Worm (Caenorhabditis elegans) whole organism, L1 larva: ENCODE data around the gene grd-14.

ENCODE experiments used
- C16A3.4 ChIP-seq: fragments of 150-350 bp; optimal IDR thresholded peaks from 2 replicates; lab custom pipeline; 2014; ENCODE audit warnings: missing biosample characterization, missing genetic modification characterization
- C34B4.2 ChIP-seq: sonication (generic microtip); optimal IDR thresholded peaks from 2 replicates; lab custom pipeline; 2017; ENCODE audit warnings: mild to moderate bottlenecking, missing genetic modification characterization, missing compliant biosample characterization
- Y116A8C.19 ChIP-seq: sonication (generic microtip); optimal IDR thresholded peaks from 2 replicates; lab custom pipeline; 2016; ENCODE audit warnings: missing compliant biosample characterization, missing genetic modification characterization, borderline replicate concordance
- aha-1 ChIP-seq: fragments of 150-350 bp; optimal IDR thresholded peaks from 2 replicates; lab custom pipeline; 2014; ENCODE audit warnings: missing biosample characterization, missing genetic modification characterization
- alr-1 ChIP-seq: fragments of 200-800 bp; sonication (Bioruptor generic); optimal IDR thresholded peaks from 2 replicates; lab custom pipeline; 2018; ENCODE audit warnings: borderline replicate concordance, mild to moderate bottlenecking, missing genetic modification characterization, missing compliant biosample characterization
- ceh-63 ChIP-seq: fragments of 200-800 bp; sonication (Bioruptor generic); optimal IDR thresholded peaks from 2 replicates; lab custom pipeline; 2018; ENCODE audit warnings: mild to moderate bottlenecking, missing genetic modification characterization, missing compliant biosample characterization
- ces-1 ChIP-seq: fragments of 150-350 bp; optimal IDR thresholded peaks from 2 replicates; lab custom pipeline; 2014; ENCODE audit warnings: missing biosample characterization, missing genetic modification reagents, missing genetic modification characterization
- dsc-1 ChIP-seq: sonication (generic microtip); optimal IDR thresholded peaks from 2 replicates; lab custom pipeline; 2016; ENCODE audit warnings: mild to moderate bottlenecking, missing genetic modification characterization, missing compliant biosample characterization
- efl-1 ChIP-seq, 4 experiments: fragments of 150-350 bp; optimal IDR thresholded peaks in 3 of 4; peaks in 1 of 4; 1 replicate in 1 of 4; 2 replicates in 3 of 4; lab custom pipeline; 2014; ENCODE audit warnings: missing biosample characterization in 2 of 4, missing genetic modification characterization in 2 of 4, missing genetic modification reagents in 2 of 4
- egl-13 ChIP-seq: sonication (generic microtip); optimal IDR thresholded peaks from 2 replicates; lab custom pipeline; 2016; ENCODE audit warnings: missing genotype, missing genetic modification reagents, missing genetic modification characterization, missing compliant biosample characterization
- egl-27 ChIP-seq, 2 experiments: fragments of 150-350 bp in 1 of 2; sonication (generic microtip); optimal IDR thresholded peaks; 3 replicates each; lab custom pipeline; 2017 to 2018; ENCODE audit warnings: missing biosample characterization in 2 of 2, missing genetic modification characterization in 2 of 2, missing genetic modification reagents in 2 of 2
- fkh-4 ChIP-seq: sonication (generic microtip); optimal IDR thresholded peaks from 2 replicates; lab custom pipeline; 2016; ENCODE audit warnings: missing compliant biosample characterization, missing genetic modification characterization, borderline replicate concordance
- fos-1 ChIP-seq: fragments of 150-350 bp; optimal IDR thresholded peaks from 2 replicates; lab custom pipeline; 2014; ENCODE audit warnings: missing biosample characterization, missing genetic modification characterization
- hlh-4 ChIP-seq: sonication (generic microtip); optimal IDR thresholded peaks from 2 replicates; lab custom pipeline; 2016; ENCODE audit warnings: mild to moderate bottlenecking, missing genetic modification characterization, missing compliant biosample characterization
- hpl-2 ChIP-seq: fragments of 150-350 bp; optimal IDR thresholded peaks from 2 replicates; lab custom pipeline; 2014; ENCODE audit warnings: missing biosample characterization, missing genetic modification reagents, missing genetic modification characterization
- irx-1 ChIP-seq: sonication (generic microtip); optimal IDR thresholded peaks from 2 replicates; lab custom pipeline; 2016; ENCODE audit warnings: missing genetic modification characterization, missing compliant biosample characterization
- isw-1 ChIP-seq: fragments of 200-800 bp; sonication (Bioruptor generic); IDR thresholded peaks from 2 replicates; pipeline ENCODE4 v1.3.6; 2022; ENCODE audit warnings: missing genetic modification characterization, missing compliant biosample characterization
- jun-1 ChIP-seq: fragments of 150-350 bp; optimal IDR thresholded peaks from 2 replicates; lab custom pipeline; 2014; ENCODE audit warnings: missing biosample characterization, missing genetic modification reagents, missing genetic modification characterization
- lin-13 ChIP-seq: fragments of 150-350 bp; optimal IDR thresholded peaks from 2 replicates; lab custom pipeline; 2014; ENCODE audit warnings: missing biosample characterization, missing genetic modification reagents, missing genetic modification characterization
- lin-14 ChIP-seq: fragments of 200-800 bp; sonication (Bioruptor generic); optimal IDR thresholded peaks from 2 replicates; lab custom pipeline; 2018; ENCODE audit warnings: mild to moderate bottlenecking, missing genetic modification characterization, moderate library complexity, missing compliant biosample characterization
- lin-39 ChIP-seq: fragments of 150-350 bp; optimal IDR thresholded peaks from 2 replicates; lab custom pipeline; 2014; ENCODE audit warnings: missing biosample characterization, missing genetic modification reagents, missing genetic modification characterization
- mab-9 ChIP-seq: fragments of 200-800 bp; sonication (Bioruptor generic); IDR thresholded peaks from 2 replicates; pipeline ENCODE4 v1.3.6; 2022; ENCODE audit warnings: missing genetic modification reagents, missing genetic modification characterization, missing compliant biosample characterization
- mep-1 ChIP-seq: fragments of 150-350 bp; optimal IDR thresholded peaks from 2 replicates; lab custom pipeline; 2014; ENCODE audit warnings: missing biosample characterization, missing genetic modification characterization
- nhr-237 ChIP-seq: fragments of 150-350 bp; optimal IDR thresholded peaks from 2 replicates; lab custom pipeline; 2014; ENCODE audit warnings: missing biosample characterization, missing genetic modification characterization
- nhr-71 ChIP-seq: sonication (generic microtip); optimal IDR thresholded peaks from 2 replicates; lab custom pipeline; 2016; ENCODE audit warnings: mild to moderate bottlenecking, missing genetic modification characterization, moderate library complexity, missing compliant biosample characterization
- nhr-76 ChIP-seq: sonication (generic microtip); optimal IDR thresholded peaks from 2 replicates; lab custom pipeline; 2017; ENCODE audit warnings: missing biosample characterization, missing genetic modification characterization
- nhr-85 ChIP-seq: sonication (generic microtip); peaks from one replicate; lab custom pipeline; 2016; ENCODE audit warnings: missing genetic modification characterization, inconsistent platforms, missing compliant biosample characterization
- nhr-90 ChIP-seq: sonication (generic microtip); optimal IDR thresholded peaks from 2 replicates; lab custom pipeline; 2016; ENCODE audit warnings: mild to moderate bottlenecking, missing genetic modification characterization, missing compliant biosample characterization; ENCODE audit not compliant: poor library complexity
- pag-3 ChIP-seq: sonication (generic microtip); optimal IDR thresholded peaks from 2 replicates; lab custom pipeline; 2017; ENCODE audit warnings: missing genetic modification characterization, mild to moderate bottlenecking, missing compliant biosample characterization, antibody characterized with exemption, borderline replicate concordance; ENCODE audit not compliant: insufficient read depth
- pax-3 ChIP-seq: fragments of 200-800 bp; sonication (Bioruptor generic); optimal IDR thresholded peaks from 2 replicates; lab custom pipeline; 2018; ENCODE audit warnings: mild to moderate bottlenecking, missing genetic modification characterization, moderate library complexity, missing compliant biosample characterization
- skn-1 ChIP-seq: fragments of 150-350 bp; optimal IDR thresholded peaks from 2 replicates; lab custom pipeline; 2014; ENCODE audit warnings: missing biosample characterization, missing genetic modification characterization
- snpc-4 ChIP-seq: fragments of 150-350 bp; optimal IDR thresholded peaks from 2 replicates; lab custom pipeline; 2014; ENCODE audit warnings: missing biosample characterization, missing genetic modification characterization
- sup-37 ChIP-seq: fragments of 200-800 bp; sonication (Bioruptor generic); optimal IDR thresholded peaks from 2 replicates; lab custom pipeline; 2018; ENCODE audit warnings: mild to moderate bottlenecking, missing genetic modification characterization, missing compliant biosample characterization
- swsn-7 ChIP-seq: sonication (generic microtip); optimal IDR thresholded peaks from 2 replicates; lab custom pipeline; 2016; ENCODE audit warnings: missing genetic modification characterization, missing compliant biosample characterization
- tlp-1 ChIP-seq: fragments of 150-350 bp; optimal IDR thresholded peaks from 2 replicates; lab custom pipeline; 2014; ENCODE audit warnings: missing biosample characterization, missing genetic modification characterization
- unc-62 ChIP-seq: fragments of 150-350 bp; optimal IDR thresholded peaks from 2 replicates; lab custom pipeline; 2014; ENCODE audit warnings: missing biosample characterization, missing genetic modification reagents, missing genetic modification characterization
- vab-15 ChIP-seq: sonication (generic microtip); optimal IDR thresholded peaks from 2 replicates; lab custom pipeline; 2017; ENCODE audit warnings: missing genotype, mild to moderate bottlenecking, missing genetic modification characterization, missing compliant biosample characterization
- xbp-1 ChIP-seq: sonication (generic microtip); optimal IDR thresholded peaks from 2 replicates; lab custom pipeline; 2016; ENCODE audit warnings: missing genetic modification characterization, missing compliant biosample characterization
- zip-4 ChIP-seq: fragments of 200-800 bp; sonication (Bioruptor generic); optimal IDR thresholded peaks from 2 replicates; lab custom pipeline; 2018; ENCODE audit warnings: mild to moderate bottlenecking, missing genetic modification characterization, moderate library complexity, missing compliant biosample characterization
- ztf-11 ChIP-seq, 2 experiments: sonication (generic microtip); optimal IDR thresholded peaks; 2 replicates each; lab custom pipeline; 2016 to 2017; ENCODE audit warnings: missing genetic modification characterization in 2 of 2, missing biosample characterization in 1 of 2, missing compliant biosample characterization in 1 of 2
- ztf-4 ChIP-seq: fragments of 150-350 bp; optimal IDR thresholded peaks from 2 replicates; lab custom pipeline; 2014; ENCODE audit warnings: missing biosample characterization, missing genetic modification characterization

grd-14 gene

DNA sequence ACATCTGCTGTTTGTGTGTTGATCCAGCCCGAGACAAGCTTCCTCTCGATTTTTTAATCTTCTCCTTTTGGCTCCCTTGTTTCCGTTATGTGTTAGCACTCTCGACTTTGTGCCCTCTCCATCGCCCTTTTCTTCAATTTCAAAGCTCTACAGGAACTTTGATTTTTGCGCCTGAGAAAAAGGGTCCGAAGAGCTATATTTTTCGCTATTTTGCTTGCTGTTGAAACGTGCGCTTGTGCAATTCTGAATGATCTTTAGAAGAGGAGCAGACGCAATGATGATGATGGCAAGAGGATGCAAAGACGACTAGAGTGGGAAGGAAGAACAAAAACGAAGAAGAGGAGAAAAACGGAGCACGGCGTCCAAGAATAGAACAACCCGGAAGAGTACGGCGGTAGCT lies 18.1 kb upstream of the grd-14 start (continued):
- TF ChIP-seq pax-3 (tag; lab: Kevin White, UChicago) (no peak), snpc-4 (no peak), mep-1 (tag; lab: Kevin White, UChicago) (no peak), sup-37 (no peak), aha-1 (tag; lab: Kevin White, UChicago) (no peak), Y116A8C.19 (tag; lab: Kevin White, UChicago) (no peak), ztf-4 (tag; lab: Kevin White, UChicago) (no peak), unc-62 (no peak), xbp-1 (no peak), hpl-2 (GFP tag; lab: Kevin White, UChicago) (no peak), tlp-1 (tag; lab: Kevin White, UChicago) (no peak), lin-14 (GFP tag; lab: Kevin White, UChicago) (peak; percentile 87), hlh-4 (tag; lab: Kevin White, UChicago) (no peak), nhr-71 (tag; lab: Kevin White, UChicago) (peak; percentile 84), mab-9 (GFP tag; lab: Robert Waterston, UW) (no peak), dsc-1 (peak; percentile 21), vab-15 (tag; lab: Kevin White, UChicago) (no peak), isw-1 (no peak), ces-1 (GFP tag; lab: Kevin White, UChicago) (no peak), egl-13 (tag; lab: Kevin White, UChicago) (no peak), skn-1 (tag; lab: Kevin White, UChicago) (peak; percentile 13), swsn-7 (peak; percentile 17), C16A3.4 (tag; lab: Kevin White, UChicago) (no peak), ceh-63 (GFP tag; lab: Kevin White, UChicago) (no peak), nhr-90 (tag; lab: Kevin White, UChicago) (no peak), C34B4.2 (tag; lab: Kevin White, UChicago) (no peak), egl-27 (tag; optimal IDR thresholded peaks at IDR 0.05; lab: Kevin White, UChicago) (no peak), fkh-4 (tag; lab: Kevin White, UChicago) (no peak)

ce11 chrX:8483951-8484350 lies 15.9 kb upstream of the grd-14 start:
- TF ChIP-seq alr-1 (tag; lab: Kevin White, UChicago) (no peak), efl-1 (optimal IDR thresholded peaks at IDR 0.05; lab: Kevin White, UChicago) (no peak), efl-1 (GFP tag; optimal IDR thresholded peaks at IDR 0.05 in 1 of 2; lab: Kevin White, UChicago) (no peak)

ce11 chrX:8485392-8485791 lies 14.4 kb upstream of the grd-14 start:
- TF ChIP-seq sup-37 = no peak
- no peak for TF ChIP-seq pag-3
- TF ChIP-seq ztf-4 (tag; lab: Kevin White, UChicago) = no peak
- TF ChIP-seq lin-13 (GFP tag; lab: Kevin White, UChicago) = no peak
- TF ChIP-seq lin-39 (tag; lab: Kevin White, UChicago) = no peak
- no peak for TF ChIP-seq nhr-76
- no peak for TF ChIP-seq zip-4 (GFP tag; lab: Kevin White, UChicago)
- TF ChIP-seq nhr-237 = no peak
- TF ChIP-seq ztf-11 (tag; optimal IDR thresholded peaks at IDR 0.05; lab: Kevin White, UChicago) = no peak

DNA sequence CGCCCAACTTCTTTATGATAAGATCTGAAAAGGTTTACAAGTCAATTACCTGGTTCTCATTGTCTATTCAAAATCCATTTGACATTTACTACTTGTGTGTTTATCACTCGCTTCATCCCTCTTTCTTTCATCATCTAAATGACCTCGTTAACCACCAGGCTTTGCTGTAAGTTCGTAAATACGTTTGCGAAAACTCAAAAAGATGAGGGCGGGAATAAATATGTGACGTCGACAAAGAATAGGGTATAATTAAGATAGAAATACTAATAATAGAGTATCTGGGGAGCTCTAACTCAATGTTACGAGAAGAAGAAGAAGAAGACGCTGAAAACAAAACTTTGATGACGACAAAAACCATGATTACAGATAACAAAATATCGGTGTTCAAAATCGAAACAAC lies 10.4 kb upstream of the grd-14 start:
- no peak for TF ChIP-seq C16A3.4 (tag; lab: Kevin White, UChicago)
- TF ChIP-seq efl-1 (optimal IDR thresholded peaks at IDR 0.05; lab: Kevin White, UChicago) = no peak
- TF ChIP-seq efl-1 (GFP tag; optimal IDR thresholded peaks at IDR 0.05 in 1 of 2; lab: Kevin White, UChicago) = peak in 1 of 2 experiments; percentile 40
- no peak for TF ChIP-seq vab-15 (tag; lab: Kevin White, UChicago)
- TF ChIP-seq jun-1 (tag; lab: Kevin White, UChicago) = no peak
- TF ChIP-seq ztf-11 (tag; optimal IDR thresholded peaks at IDR 0.05; lab: Kevin White, UChicago) = no peak
- no peak for TF ChIP-seq irx-1 (tag; lab: Kevin White, UChicago)
- TF ChIP-seq fos-1 = no peak
- peak; percentile 51 for TF ChIP-seq nhr-85 (tag; lab: Kevin White, UChicago)
